Fruit fly (Drosophila melanogaster) whole organism, prepupa: ENCODE results near the gene CG2310.

Experiments used
- Blimp-1 ChIP-seq: fragments of 200-800 bp; sonication (Bioruptor generic); optimal IDR thresholded peaks from 3 replicates; lab custom pipeline; 2017; ENCODE audit warnings: missing biosample characterization, missing genetic modification characterization, mild to moderate bottlenecking, moderate library complexity, missing genetic modification reagents
- CG10631 ChIP-seq: fragments of 200-800 bp; sonication (Bioruptor generic); optimal IDR thresholded peaks from 2 replicates; lab custom pipeline; 2016; ENCODE audit warnings: missing biosample characterization, missing genetic modification characterization
- CG10669 ChIP-seq: fragments of 200-800 bp; sonication (Bioruptor generic); optimal IDR thresholded peaks from 3 replicates; lab custom pipeline; 2018; ENCODE audit warnings: missing biosample characterization, mild to moderate bottlenecking, missing genetic modification characterization, moderate library complexity
- CG11294 ChIP-seq: fragments of 200-800 bp; sonication (Bioruptor generic); IDR thresholded peaks from 2 replicates; pipeline ENCODE4 v1.3.6; 2022; ENCODE audit warnings: missing biosample characterization, missing genetic modification characterization
- CG11762 ChIP-seq: fragments of 200-800 bp; sonication (Bioruptor generic); optimal IDR thresholded peaks from 3 replicates; lab custom pipeline; 2016; ENCODE audit warnings: missing biosample characterization, missing genetic modification characterization; ENCODE audit not compliant: insufficient read depth
- CG11902 ChIP-seq: fragments of 200-800 bp; sonication (Bioruptor generic); optimal IDR thresholded peaks from 3 replicates; lab custom pipeline; 2016; ENCODE audit warnings: missing biosample characterization, missing genetic modification characterization
- CG15336 ChIP-seq: fragments of 200-800 bp; sonication (Bioruptor generic); IDR thresholded peaks from 2 replicates; pipeline ENCODE4 v1.3.6; 2022; ENCODE audit warnings: missing biosample characterization, missing genetic modification characterization
- CG3032 ChIP-seq: fragments of 200-800 bp; optimal IDR thresholded peaks from 2 replicates; lab custom pipeline; 2019; ENCODE audit warnings: missing biosample characterization, mild to moderate bottlenecking, missing genetic modification characterization, moderate library complexity
- CG31627 ChIP-seq: fragments of 200-800 bp; sonication (Bioruptor generic); optimal IDR thresholded peaks from 3 replicates; lab custom pipeline; 2016; ENCODE audit warnings: missing biosample characterization, missing genetic modification characterization
- CG34406 ChIP-seq: fragments of 200-800 bp; sonication (Bioruptor generic); optimal IDR thresholded peaks from 3 replicates; lab custom pipeline; 2016; ENCODE audit warnings: missing biosample characterization, missing genetic modification characterization
- CG4318 ChIP-seq: fragments of 200-800 bp; sonication (Bioruptor generic); optimal IDR thresholded peaks from 3 replicates; lab custom pipeline; 2017; ENCODE audit warnings: missing biosample characterization, mild to moderate bottlenecking, missing genetic modification characterization
- CG6163 ChIP-seq: fragments of 200-800 bp; sonication (Bioruptor generic); IDR thresholded peaks from 3 replicates; pipeline ENCODE4 v1.3.6; 2022; ENCODE audit warnings: missing biosample characterization, missing genetic modification characterization
- CG6276 ChIP-seq: fragments of 200-800 bp; sonication (Bioruptor generic); optimal IDR thresholded peaks from 2 replicates; lab custom pipeline; 2017; ENCODE audit warnings: missing biosample characterization, mild to moderate bottlenecking, missing genetic modification characterization
- CG6792 ChIP-seq: fragments of 200-800 bp; sonication (Bioruptor generic); optimal IDR thresholded peaks from 3 replicates; lab custom pipeline; 2016; ENCODE audit warnings: missing biosample characterization, missing genetic modification characterization
- CG6854 ChIP-seq: fragments of 200-800 bp; sonication (Bioruptor generic); optimal IDR thresholded peaks from 2 replicates; lab custom pipeline; 2017; ENCODE audit warnings: missing biosample characterization, mild to moderate bottlenecking, missing genetic modification characterization
- CG7368 ChIP-seq: fragments of 200-800 bp; sonication (Bioruptor generic); optimal IDR thresholded peaks from 3 replicates; lab custom pipeline; 2016; ENCODE audit warnings: missing biosample characterization, missing genetic modification characterization
- CG8119 ChIP-seq: fragments of 200-800 bp; sonication (Bioruptor generic); IDR thresholded peaks from 3 replicates; pipeline ENCODE4 v1.3.6; 2022; ENCODE audit warnings: missing biosample characterization, missing genetic modification characterization
- CG8319 ChIP-seq: fragments of 200-800 bp; sonication (Bioruptor generic); optimal IDR thresholded peaks from 3 replicates; lab custom pipeline; 2016; ENCODE audit warnings: missing biosample characterization, missing genetic modification characterization
- CG9139 ChIP-seq: fragments of 200-800 bp; sonication (Bioruptor generic); optimal IDR thresholded peaks from 3 replicates; lab custom pipeline; 2017; ENCODE audit warnings: missing biosample characterization, mild to moderate bottlenecking, missing genetic modification characterization
- Eip78C ChIP-seq: fragments of 200-800 bp; sonication (Bioruptor generic); peaks from one replicate; lab custom pipeline; 2016; ENCODE audit warnings: missing biosample characterization, missing genetic modification characterization
- Eip93F ChIP-seq: fragments of 200-800 bp; sonication (Bioruptor generic); optimal IDR thresholded peaks from 2 replicates; lab custom pipeline; 2016; ENCODE audit warnings: missing biosample characterization, mild to moderate bottlenecking, missing genetic modification characterization
- Ets96B ChIP-seq: fragments of 200-800 bp; optimal IDR thresholded peaks from 2 replicates; lab custom pipeline; 2019; ENCODE audit warnings: missing biosample characterization, mild to moderate bottlenecking, missing genetic modification characterization, moderate library complexity
- Gug ChIP-seq: fragments of 200-800 bp; sonication (Bioruptor generic); IDR thresholded peaks from 2 replicates; pipeline ENCODE4 v1.3.6; 2022; ENCODE audit warnings: missing biosample characterization, missing genetic modification characterization
- Hr38 ChIP-seq: sonication (Bioruptor generic); optimal IDR thresholded peaks from 2 replicates; lab custom pipeline; 2016; ENCODE audit warnings: missing biosample characterization, missing genetic modification characterization
- Hr39 ChIP-seq: fragments of 200-800 bp; sonication (Bioruptor generic); optimal IDR thresholded peaks from 2 replicates; lab custom pipeline; 2016; ENCODE audit warnings: missing biosample characterization, missing genetic modification characterization
- Hr4 ChIP-seq: fragments of 200-800 bp; sonication (Bioruptor generic); optimal IDR thresholded peaks from 3 replicates; lab custom pipeline; 2016; ENCODE audit warnings: missing biosample characterization, missing genetic modification characterization
- Lpt ChIP-seq: fragments of 200-800 bp; sonication (Bioruptor generic); optimal IDR thresholded peaks from 3 replicates; lab custom pipeline; 2016; ENCODE audit warnings: missing biosample characterization, missing genetic modification characterization
- Met ChIP-seq: fragments of 200-800 bp; sonication (Bioruptor generic); optimal IDR thresholded peaks from 3 replicates; lab custom pipeline; 2016; ENCODE audit warnings: missing biosample characterization, missing genetic modification characterization
- OdsH ChIP-seq: fragments of 200-800 bp; sonication (Bioruptor generic); optimal IDR thresholded peaks from 3 replicates; lab custom pipeline; 2016; ENCODE audit warnings: missing biosample characterization, missing genetic modification characterization
- Smox ChIP-seq: fragments of 200-800 bp; sonication (Bioruptor generic); optimal IDR thresholded peaks from 3 replicates; lab custom pipeline; 2016; ENCODE audit warnings: missing biosample characterization, missing genetic modification characterization
- Sox14 ChIP-seq: fragments of 200-800 bp; sonication (Bioruptor generic); optimal IDR thresholded peaks from 3 replicates; lab custom pipeline; 2016; ENCODE audit warnings: missing biosample characterization, missing genetic modification characterization
- Sox15 ChIP-seq: fragments of 200-800 bp; sonication (Bioruptor generic); optimal IDR thresholded peaks from 3 replicates; lab custom pipeline; 2016; ENCODE audit warnings: missing biosample characterization, missing genetic modification characterization
- cyc ChIP-seq: fragments of 200-800 bp; sonication (Bioruptor generic); optimal IDR thresholded peaks from 3 replicates; lab custom pipeline; 2016; ENCODE audit warnings: missing biosample characterization, missing genetic modification characterization
- dsx ChIP-seq: fragments of 200-800 bp; optimal IDR thresholded peaks from 3 replicates; lab custom pipeline; 2019; ENCODE audit warnings: missing biosample characterization, mild to moderate bottlenecking, missing genetic modification characterization, moderate library complexity; ENCODE audit not compliant: poor library complexity, severe bottlenecking
- esn ChIP-seq: fragments of 200-800 bp; sonication (Bioruptor generic); optimal IDR thresholded peaks from 2 replicates; lab custom pipeline; 2016; ENCODE audit warnings: missing biosample characterization, mild to moderate bottlenecking, missing genetic modification characterization, moderate library complexity
- fd59A ChIP-seq: fragments of 200-800 bp; sonication (Bioruptor generic); optimal IDR thresholded peaks from 2 replicates; lab custom pipeline; 2017; ENCODE audit warnings: missing biosample characterization, mild to moderate bottlenecking, missing genetic modification characterization, missing genetic modification reagents
- fd85E ChIP-seq: fragments of 200-800 bp; sonication (Bioruptor generic); optimal IDR thresholded peaks from 3 replicates; lab custom pipeline; 2016; ENCODE audit warnings: missing biosample characterization, missing genetic modification characterization
- fkh ChIP-seq: fragments of 200-800 bp; sonication (Bioruptor generic); optimal IDR thresholded peaks from 3 replicates; lab custom pipeline; 2017; ENCODE audit warnings: missing biosample characterization, mild to moderate bottlenecking, missing genetic modification characterization, moderate library complexity
- lz ChIP-seq: fragments of 200-800 bp; sonication (Bioruptor generic); optimal IDR thresholded peaks from 3 replicates; lab custom pipeline; 2016; ENCODE audit warnings: missing biosample characterization, missing genetic modification characterization
- net ChIP-seq: fragments of 200-800 bp; sonication (Bioruptor generic); optimal IDR thresholded peaks from 3 replicates; lab custom pipeline; 2016; ENCODE audit warnings: missing biosample characterization, missing genetic modification characterization
- pdm3 ChIP-seq: fragments of 200-800 bp; sonication (Bioruptor generic); optimal IDR thresholded peaks from 3 replicates; lab custom pipeline; 2016; ENCODE audit warnings: missing biosample characterization, missing genetic modification characterization
- ss ChIP-seq, 2 experiments: fragments of 200-800 bp; sonication (Bioruptor generic); optimal IDR thresholded peaks; 2 replicates in 1 of 2; 3 replicates in 1 of 2; lab custom pipeline; 2017 to 2018; ENCODE audit warnings: mild to moderate bottlenecking in 2 of 2, missing biosample characterization in 2 of 2, missing genetic modification characterization in 2 of 2, moderate library complexity in 1 of 2
- topi ChIP-seq: fragments of 200-800 bp; sonication (Bioruptor generic); optimal IDR thresholded peaks from 3 replicates; lab custom pipeline; 2016; ENCODE audit warnings: missing biosample characterization, missing genetic modification characterization
- vri ChIP-seq: fragments of 200-800 bp; sonication (Bioruptor generic); optimal IDR thresholded peaks from 3 replicates; lab custom pipeline; 2016; ENCODE audit warnings: missing biosample characterization, mild to moderate bottlenecking, missing genetic modification characterization

CG2310 gene

dm6 chr3R:29489209-29489608 lies 4.1 kb downstream of the CG2310 start, which contains the start of the genes CG2321 and CG2006:
TSS of gene CG2321 (minus strand) at chr3R:29489265.
TSS of gene CG2006 (plus strand) at chr3R:29489468.
- TF ChIP-seq Ets96B: peak; percentile 41
- peak; percentile 51 for TF ChIP-seq dsx (GFP tag; lab: Kevin White, UChicago)
- TF ChIP-seq cyc (GFP tag; lab: Kevin White, UChicago): peak; percentile 31
- TF ChIP-seq Met (GFP tag; lab: Kevin White, UChicago): no peak
- peak; percentile 64; the same call in 2 of the 3 replicates for TF ChIP-seq CG6163 (GFP tag; lab: Robert Waterston, UW)
- TF ChIP-seq CG15336 (GFP tag; lab: Robert Waterston, UW): 0 out of 2 replicates have a peak, but pooled peaks have one; percentile 18
- TF ChIP-seq CG6792 (GFP tag; lab: Kevin White, UChicago): peak; percentile 33
- TF ChIP-seq CG31627 (GFP tag; lab: Kevin White, UChicago): peak; percentile 40
- peak; percentile 31 for TF ChIP-seq Sox15 (GFP tag; lab: Kevin White, UChicago)
- TF ChIP-seq CG3032 (tag; lab: Kevin White, UChicago): peak; percentile 68
- TF ChIP-seq Gug (GFP tag; lab: Robert Waterston, UW): no peak
- peak; percentile 54 for TF ChIP-seq lz
- TF ChIP-seq Hr39 (GFP tag; lab: Kevin White, UChicago): peak; percentile 40
- TF ChIP-seq CG11902 (GFP tag; lab: Kevin White, UChicago): no peak
- peak; percentile 37 for TF ChIP-seq esn (GFP tag; lab: Kevin White, UChicago)
- TF ChIP-seq CG8119 (GFP tag; lab: Robert Waterston, UW): no peak

DNA sequence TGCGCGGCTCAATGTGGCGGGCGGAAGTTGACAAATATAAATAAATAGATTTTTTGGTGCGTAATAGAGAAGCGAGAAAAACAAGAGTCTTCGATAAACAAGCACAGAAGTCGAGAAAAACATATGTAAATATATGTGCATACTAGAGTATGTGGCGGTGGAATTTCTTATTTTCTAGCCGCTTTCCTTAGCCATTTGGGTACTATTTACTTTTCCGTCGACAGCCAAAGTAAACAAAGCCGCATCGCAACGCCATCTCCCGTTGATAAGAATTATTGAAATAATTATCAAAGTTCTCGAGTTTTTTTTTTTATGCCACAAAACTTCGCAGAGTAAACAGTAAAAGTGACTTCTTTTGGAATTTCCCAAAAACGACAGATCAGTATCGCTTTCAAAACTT lies 13.4 kb downstream of the CG2310 start:
- TF ChIP-seq CG9139 (GFP tag; lab: Kevin White, UChicago) (no peak), Eip78C (GFP tag; lab: Kevin White, UChicago) (no peak), fkh (GFP tag; lab: Kevin White, UChicago) (peak; percentile 84)

dm6 chr3R:29478952-29479538 lies 14.3 kb downstream of the CG2310 start:
- peak; percentile 8 for TF ChIP-seq CG7368 (GFP tag; lab: Kevin White, UChicago)
- TF ChIP-seq fd85E: no peak
- peak; percentile 42 for TF ChIP-seq CG10669
- peak; percentile 75 for TF ChIP-seq esn (GFP tag; lab: Kevin White, UChicago)
- no peak for TF ChIP-seq Hr38
- peak; percentile 50; the same call in 1 of the 2 replicates for TF ChIP-seq CG11294 (GFP tag; lab: Robert Waterston, UW)
- no peak for TF ChIP-seq fkh (GFP tag; lab: Kevin White, UChicago)
- TF ChIP-seq Lpt: no peak
- TF ChIP-seq CG11762 (GFP tag; lab: Kevin White, UChicago): no peak
- peak; percentile 44 for TF ChIP-seq Hr4 (GFP tag; lab: Kevin White, UChicago)
- peak; percentile 62 for TF ChIP-seq CG8119 (GFP tag; lab: Robert Waterston, UW)
- TF ChIP-seq topi (GFP tag; lab: Kevin White, UChicago): peak; percentile 80
- peak; percentile 14 for TF ChIP-seq dsx (GFP tag; lab: Kevin White, UChicago)
- peak; percentile 52 for TF ChIP-seq Blimp-1 (GFP tag; lab: Kevin White, UChicago)
- TF ChIP-seq CG31627 (GFP tag; lab: Kevin White, UChicago): peak; percentile 55
- peak; percentile 58 for TF ChIP-seq cyc (GFP tag; lab: Kevin White, UChicago)
- TF ChIP-seq CG9139 (GFP tag; lab: Kevin White, UChicago): peak; percentile 51
- peak; percentile 33 for TF ChIP-seq CG10631 (GFP tag; lab: Kevin White, UChicago)
- no peak for TF ChIP-seq ss (GFP tag; optimal IDR thresholded peaks at IDR 0.05; lab: Kevin White, UChicago)
- TF ChIP-seq Eip93F (GFP tag; lab: Kevin White, UChicago): no peak
- TF ChIP-seq fd59A (GFP tag; lab: Kevin White, UChicago): no peak
- peak; percentile 79 for TF ChIP-seq Eip78C (GFP tag; lab: Kevin White, UChicago)
- peak; percentile 3 for TF ChIP-seq OdsH
- peak; percentile 76 for TF ChIP-seq Met (GFP tag; lab: Kevin White, UChicago)
- peak; percentile 51 for TF ChIP-seq Sox14 (GFP tag; lab: Kevin White, UChicago)
- TF ChIP-seq CG6163 (GFP tag; lab: Robert Waterston, UW): peak; percentile 78
- TF ChIP-seq CG6854 (GFP tag; lab: Kevin White, UChicago): peak; percentile 58
- TF ChIP-seq Hr39 (GFP tag; lab: Kevin White, UChicago): peak; percentile 67
- TF ChIP-seq vri (GFP tag; lab: Kevin White, UChicago): peak; percentile 73
- no peak for TF ChIP-seq net (GFP tag; lab: Kevin White, UChicago)
- peak; percentile 31 for TF ChIP-seq CG4318 (GFP tag; lab: Kevin White, UChicago)
- peak; percentile 59 for TF ChIP-seq CG15336 (GFP tag; lab: Robert Waterston, UW)
- TF ChIP-seq Smox (GFP tag; lab: Kevin White, UChicago): peak; percentile 43
- peak; percentile 38 for TF ChIP-seq Ets96B
- TF ChIP-seq CG6276 (GFP tag; lab: Kevin White, UChicago): peak; percentile 52
- peak; percentile 43 for TF ChIP-seq pdm3 (GFP tag; lab: Kevin White, UChicago)
- peak; percentile 31 for TF ChIP-seq CG8319 (GFP tag; lab: Kevin White, UChicago)
- peak; percentile 63 for TF ChIP-seq CG34406 (GFP tag; lab: Kevin White, UChicago)
